Fruit fly (Drosophila melanogaster) whole organism, embryonic: ENCODE measurements around the gene Ids.

Experiments
- Adf1 ChIP-seq: fragments of 200-800 bp; sonication (Bioruptor generic); IDR thresholded peaks from 2 replicates; pipeline ENCODE4 v1.3.6; 2022; ENCODE audit warnings: missing biosample characterization, missing genetic modification characterization
- Atf6 ChIP-seq: fragments of 200-800 bp; sonication (Bioruptor generic); IDR thresholded peaks from 2 replicates; pipeline ENCODE4 v1.3.6; 2022; ENCODE audit warnings: missing biosample characterization, missing genetic modification characterization
- CG10366 ChIP-seq: fragments of 200-800 bp; sonication (Bioruptor generic); IDR thresholded peaks from 2 replicates; pipeline ENCODE4 v1.3.6; 2022; ENCODE audit warnings: missing biosample characterization, missing genetic modification characterization
- CG11085 ChIP-seq: fragments of 200-800 bp; sonication (Bioruptor generic); IDR thresholded peaks from 2 replicates; pipeline ENCODE4 v1.3.6; 2022; ENCODE audit warnings: missing biosample characterization, missing genetic modification characterization
- CG12104 ChIP-seq: fragments of 200-800 bp; sonication (Bioruptor generic); optimal IDR thresholded peaks from 3 replicates; lab custom pipeline; 2016; ENCODE audit warnings: missing biosample characterization, missing genetic modification characterization
- CG13894 ChIP-seq: fragments of 200-800 bp; sonication (Bioruptor generic); optimal IDR thresholded peaks from 3 replicates; lab custom pipeline; 2018; ENCODE audit warnings: missing biosample characterization, mild to moderate bottlenecking, missing genetic modification characterization, moderate library complexity
- CG14860 ChIP-seq: fragments of 200-800 bp; sonication (Bioruptor generic); IDR thresholded peaks from 3 replicates; pipeline ENCODE4 v1.3.6; 2022; ENCODE audit warnings: missing biosample characterization, missing genetic modification characterization; ENCODE audit not compliant: partially characterized antibody
- CG17186 ChIP-seq: fragments of 200-800 bp; sonication (Bioruptor generic); optimal IDR thresholded peaks from 3 replicates; lab custom pipeline; 2017; ENCODE audit warnings: missing biosample characterization, missing genetic modification reagents, missing genetic modification characterization
- CG17802 ChIP-seq: fragments of 200-800 bp; sonication (Bioruptor generic); optimal IDR thresholded peaks from 2 replicates; lab custom pipeline; 2018; ENCODE audit warnings: missing biosample characterization, mild to moderate bottlenecking, missing genetic modification characterization, moderate library complexity
- CG31365 ChIP-seq: fragments of 200-800 bp; sonication (Bioruptor generic); optimal IDR thresholded peaks from 2 replicates; lab custom pipeline; 2018; ENCODE audit warnings: missing biosample characterization, mild to moderate bottlenecking, missing genetic modification characterization
- CG32532 ChIP-seq: fragments of 200-800 bp; sonication (Bioruptor generic); IDR thresholded peaks from 2 replicates; pipeline ENCODE4 v1.3.6; 2022; ENCODE audit warnings: missing biosample characterization, missing genetic modification characterization
- CG34224 ChIP-seq: fragments of 200-800 bp; sonication (Bioruptor generic); IDR thresholded peaks from 3 replicates; pipeline ENCODE4 v1.3.6; 2022; ENCODE audit warnings: missing biosample characterization, missing genetic modification characterization; ENCODE audit not compliant: partially characterized antibody
- CG6175 ChIP-seq: fragments of 200-800 bp; sonication (Bioruptor generic); IDR thresholded peaks from 3 replicates; pipeline ENCODE4 v1.3.6; 2022; ENCODE audit warnings: missing biosample characterization, missing genetic modification characterization
- CG8281 ChIP-seq: fragments of 200-800 bp; sonication (Bioruptor generic); optimal IDR thresholded peaks from 2 replicates; lab custom pipeline; 2018; ENCODE audit warnings: missing biosample characterization, mild to moderate bottlenecking, missing genetic modification characterization, moderate library complexity
- Camta ChIP-seq: fragments of 200-800 bp; sonication (Bioruptor generic); optimal IDR thresholded peaks from 2 replicates; lab custom pipeline; 2016; ENCODE audit warnings: missing biosample characterization, missing genetic modification characterization
- Chrac-16 ChIP-seq: fragments of 200-800 bp; sonication (Bioruptor generic); optimal IDR thresholded peaks from 3 replicates; lab custom pipeline; 2016; ENCODE audit warnings: missing biosample characterization, missing genetic modification characterization
- CkIIα-i1 ChIP-seq: fragments of 200-800 bp; sonication (Bioruptor generic); IDR thresholded peaks from 2 replicates; pipeline ENCODE4 v1.3.6; 2022; ENCODE audit warnings: missing biosample characterization, missing genetic modification characterization
- D19B ChIP-seq: fragments of 200-800 bp; sonication (Bioruptor generic); optimal IDR thresholded peaks from 2 replicates; lab custom pipeline; 2017; ENCODE audit warnings: missing biosample characterization, mild to moderate bottlenecking, missing genetic modification characterization
- Dip2 ChIP-seq: fragments of 200-800 bp; sonication (Bioruptor generic); IDR thresholded peaks from 2 replicates; pipeline ENCODE4 v1.3.6; 2022; ENCODE audit warnings: missing biosample characterization, missing genetic modification characterization
- HHEX ChIP-seq: fragments of 200-800 bp; sonication (Bioruptor generic); optimal IDR thresholded peaks from 3 replicates; lab custom pipeline; 2017; ENCODE audit warnings: missing biosample characterization, mild to moderate bottlenecking, missing genetic modification characterization, missing genetic modification reagents
- HLH3B ChIP-seq: fragments of 200-800 bp; sonication (Bioruptor generic); IDR thresholded peaks from 2 replicates; pipeline ENCODE4 v1.3.6; 2022; ENCODE audit warnings: missing biosample characterization, missing genetic modification characterization
- HLH54F ChIP-seq: fragments of 200-800 bp; sonication (Bioruptor generic); optimal IDR thresholded peaks from 3 replicates; lab custom pipeline; 2016; ENCODE audit warnings: missing biosample characterization, missing genetic modification characterization
- Hey ChIP-seq: fragments of 200-800 bp; sonication (Bioruptor generic); optimal IDR thresholded peaks from 3 replicates; lab custom pipeline; 2018; ENCODE audit warnings: missing biosample characterization, mild to moderate bottlenecking, missing genetic modification characterization
- MESR4 ChIP-seq: fragments of 200-800 bp; sonication (Bioruptor generic); optimal IDR thresholded peaks from 2 replicates; lab custom pipeline; 2018; ENCODE audit warnings: missing biosample characterization, mild to moderate bottlenecking, missing genetic modification characterization, moderate library complexity
- Myb ChIP-seq: fragments of 200-800 bp; sonication (Bioruptor generic); optimal IDR thresholded peaks from 2 replicates; lab custom pipeline; 2016; ENCODE audit warnings: missing biosample characterization, missing genetic modification characterization
- NFAT ChIP-seq: fragments of 200-800 bp; sonication (Bioruptor generic); IDR thresholded peaks from 2 replicates; pipeline ENCODE4 v1.3.6; 2022; ENCODE audit warnings: missing biosample characterization, missing genetic modification characterization
- Pdp1 ChIP-seq, 2 experiments: fragments of 200-800 bp; sonication (Bioruptor generic); optimal IDR thresholded peaks; 3 replicates each; lab custom pipeline; 2016; ENCODE audit warnings: missing biosample characterization in 2 of 2, missing genetic modification characterization in 2 of 2, mild to moderate bottlenecking in 1 of 2, moderate library complexity in 1 of 2
- Ptx1 ChIP-seq: fragments of 200-800 bp; sonication (Bioruptor generic); IDR thresholded peaks from 2 replicates; pipeline ENCODE4 v1.3.6; 2022; ENCODE audit warnings: missing biosample characterization, missing genetic modification characterization
- Xrp1 ChIP-seq: fragments of 200-800 bp; sonication (Bioruptor generic); IDR thresholded peaks from 2 replicates; pipeline ENCODE4 v1.3.6; 2022; ENCODE audit warnings: missing biosample characterization, missing genetic modification characterization
- bcd ChIP-seq: fragments of 200-800 bp; sonication (Bioruptor generic); optimal IDR thresholded peaks from 2 replicates; lab custom pipeline; 2017; ENCODE audit warnings: missing biosample characterization, mild to moderate bottlenecking, missing genetic modification characterization
- br ChIP-seq: fragments of >200 bp; optimal IDR thresholded peaks from 2 replicates; lab custom pipeline; 2017
- cato ChIP-seq: fragments of 200-800 bp; sonication (Bioruptor generic); optimal IDR thresholded peaks from 2 replicates; lab custom pipeline; 2016; ENCODE audit warnings: missing biosample characterization, missing genetic modification characterization, borderline replicate concordance
- cg ChIP-seq: fragments of 200-800 bp; sonication (Bioruptor generic); optimal IDR thresholded peaks from 3 replicates; lab custom pipeline; 2019; ENCODE audit warnings: missing biosample characterization, mild to moderate bottlenecking, missing genetic modification characterization, moderate library complexity
- chinmo ChIP-seq: fragments of 200-800 bp; sonication (Bioruptor generic); IDR thresholded peaks from 4 replicates; pipeline ENCODE4 v1.3.6; 2022; ENCODE audit warnings: missing biosample characterization, missing genetic modification characterization; ENCODE audit not compliant: partially characterized antibody
- dmrt11E ChIP-seq: fragments of 200-800 bp; sonication (Bioruptor generic); optimal IDR thresholded peaks from 3 replicates; lab custom pipeline; 2018; ENCODE audit warnings: missing biosample characterization, mild to moderate bottlenecking, missing genetic modification characterization, moderate library complexity
- ftz-f1 ChIP-seq: fragments of 200-800 bp; sonication (Bioruptor generic); optimal IDR thresholded peaks from 2 replicates; lab custom pipeline; 2016; ENCODE audit warnings: missing biosample characterization, missing genetic modification characterization
- fu2 ChIP-seq: fragments of 200-800 bp; sonication (Bioruptor generic); optimal IDR thresholded peaks from 2 replicates; lab custom pipeline; 2016; ENCODE audit warnings: missing biosample characterization, missing genetic modification characterization
- gfzf ChIP-seq: fragments of 200-800 bp; sonication (Bioruptor generic); optimal IDR thresholded peaks from 2 replicates; lab custom pipeline; 2016; ENCODE audit warnings: missing biosample characterization, mild to moderate bottlenecking, missing genetic modification characterization, moderate library complexity
- gro ChIP-seq: fragments of 200-800 bp; sonication (Bioruptor generic); optimal IDR thresholded peaks from 2 replicates; lab custom pipeline; 2016; ENCODE audit warnings: missing biosample characterization, missing genetic modification characterization
- hbn ChIP-seq: fragments of 200-800 bp; sonication (Bioruptor generic); IDR thresholded peaks from 2 replicates; pipeline ENCODE4 v1.3.6; 2022; ENCODE audit warnings: missing biosample characterization, missing genetic modification characterization; ENCODE audit not compliant: partially characterized antibody
- ken ChIP-seq: fragments of 200-800 bp; sonication (Bioruptor generic); IDR thresholded peaks from 3 replicates; pipeline ENCODE4 v1.3.6; 2022; ENCODE audit warnings: missing biosample characterization, missing genetic modification characterization
- lbe ChIP-seq: fragments of 200-800 bp; sonication (Bioruptor generic); optimal IDR thresholded peaks from 2 replicates; lab custom pipeline; 2016; ENCODE audit warnings: missing biosample characterization, mild to moderate bottlenecking, missing genetic modification characterization
- lov ChIP-seq, 2 experiments: fragments of 200-800 bp in 1 of 2; fragments of >200 bp in 1 of 2; sonication (Bioruptor generic) in 1 of 2; IDR thresholded peaks in 1 of 2; optimal IDR thresholded peaks in 1 of 2; 2 replicates in 1 of 2; 3 replicates in 1 of 2; pipeline versions ENCODE4 v1.3.6 to Lab custom; 2017 to 2022; ENCODE audit warnings: missing biosample characterization in 1 of 2, missing genetic modification characterization in 1 of 2
- mirr ChIP-seq: fragments of 200-800 bp; sonication (Bioruptor generic); optimal IDR thresholded peaks from 3 replicates; lab custom pipeline; 2018; ENCODE audit warnings: missing biosample characterization, mild to moderate bottlenecking, missing genetic modification characterization
- nerfin-1 ChIP-seq: fragments of 200-800 bp; sonication (Bioruptor generic); optimal IDR thresholded peaks from 3 replicates; lab custom pipeline; 2019; ENCODE audit warnings: missing biosample characterization, mild to moderate bottlenecking, missing genetic modification characterization, moderate library complexity
- so ChIP-seq: fragments of 200-800 bp; sonication (Bioruptor generic); IDR thresholded peaks from 3 replicates; pipeline ENCODE4 v1.3.6; 2022; ENCODE audit warnings: missing biosample characterization, missing genetic modification characterization
- sqz ChIP-seq: fragments of 200-800 bp; sonication (Bioruptor generic); optimal IDR thresholded peaks from 3 replicates; lab custom pipeline; 2018; ENCODE audit warnings: missing biosample characterization, mild to moderate bottlenecking, missing genetic modification characterization
- stc ChIP-seq: fragments of 200-800 bp; sonication (Bioruptor generic); IDR thresholded peaks from 2 replicates; pipeline ENCODE4 v1.3.6; 2022; ENCODE audit warnings: missing biosample characterization, missing genetic modification characterization
- tgo ChIP-seq: fragments of 200-800 bp; sonication (Bioruptor generic); IDR thresholded peaks from 3 replicates; pipeline ENCODE4 v1.3.6; 2022; ENCODE audit warnings: missing biosample characterization, missing genetic modification characterization
- tna ChIP-seq: fragments of 200-800 bp; sonication (Bioruptor generic); IDR thresholded peaks from 2 replicates; pipeline ENCODE4 v1.3.6; 2022; ENCODE audit warnings: missing biosample characterization, missing genetic modification characterization; ENCODE audit not compliant: partially characterized antibody
- zfh1 ChIP-seq: fragments of 200-800 bp; sonication (Bioruptor generic); IDR thresholded peaks from 3 replicates; pipeline ENCODE4 v1.3.6; 2022; ENCODE audit warnings: missing biosample characterization, missing genetic modification characterization

The Ids gene

dm6 chr3L:3389666-3390059 is 11.6 kb downstream of the Ids start (continued):
- no peak for TF ChIP-seq CG10366
- TF ChIP-seq Pdp1 (GFP tag; optimal IDR thresholded peaks at IDR 0.05; lab: Kevin White, UChicago): peak in 1 of 2 experiments; percentile 22
- peak; percentile 68 for TF ChIP-seq stc (GFP tag; lab: Robert Waterston, UW)
- no peak for TF ChIP-seq chinmo (GFP tag; lab: Robert Waterston, UW)
- TF ChIP-seq hbn (GFP tag; lab: Robert Waterston, UW): no peak
- peak; percentile 54; the same call in 1 of the 2 replicates for TF ChIP-seq HLH3B (GFP tag; lab: Robert Waterston, UW)
- peak; percentile 23; the same call in 1 of the 2 replicates for TF ChIP-seq Xrp1 (GFP tag; lab: Robert Waterston, UW)
- no peak for TF ChIP-seq ftz-f1 (GFP tag; lab: Kevin White, UChicago)
- TF ChIP-seq CG32532 (GFP tag; lab: Robert Waterston, UW): no peak
- no peak for TF ChIP-seq CG11085
- no peak for TF ChIP-seq HLH54F (GFP tag; lab: Kevin White, UChicago)
- TF ChIP-seq fu2 (GFP tag; lab: Kevin White, UChicago): no peak
- no peak for TF ChIP-seq Dip2 (GFP tag; lab: Robert Waterston, UW)
- no peak for TF ChIP-seq br (lab: Kevin White, UChicago)
- peak; percentile 35; the same call in 1 of the 3 replicates for TF ChIP-seq tgo (GFP tag; lab: Robert Waterston, UW)
- TF ChIP-seq gro: peak; percentile 30
- no peak for TF ChIP-seq CG34224 (GFP tag; lab: Robert Waterston, UW)
- TF ChIP-seq CG17186 (GFP tag; lab: Kevin White, UChicago): peak; percentile 3
- TF ChIP-seq gfzf (GFP tag; lab: Kevin White, UChicago): no peak
- no peak for TF ChIP-seq CG31365 (tag; lab: Kevin White, UChicago)
- no peak for TF ChIP-seq Chrac-16 (GFP tag; lab: Kevin White, UChicago)
- TF ChIP-seq CG14860 (GFP tag; lab: Robert Waterston, UW): no peak
- TF ChIP-seq CG17802 (tag; lab: Kevin White, UChicago): no peak
- no peak for TF ChIP-seq Adf1 (GFP tag; lab: Robert Waterston, UW)
- no peak for TF ChIP-seq lov (optimal IDR thresholded peaks at IDR 0.05; lab: Kevin White, UChicago)
- no peak for TF ChIP-seq lov (GFP tag; IDR thresholded peaks at IDR 0.05; lab: Robert Waterston, UW)
- TF ChIP-seq mirr (GFP tag; lab: Kevin White, UChicago): no peak
- TF ChIP-seq tna: no peak
- TF ChIP-seq Hey (tag; lab: Kevin White, UChicago): no peak
- TF ChIP-seq cato (GFP tag; lab: Kevin White, UChicago): no peak
- TF ChIP-seq bcd (GFP tag; lab: Kevin White, UChicago): no peak
- TF ChIP-seq Myb (GFP tag; lab: Kevin White, UChicago): no peak
- no peak; the same call in 2 of the 3 replicates for TF ChIP-seq ken (GFP tag; lab: Robert Waterston, UW)
- TF ChIP-seq CG13894: no peak
- no peak for TF ChIP-seq cg (GFP tag; lab: Kevin White, UChicago)
- no peak for TF ChIP-seq CG6175 (GFP tag; lab: Robert Waterston, UW)
- peak; percentile 25 for TF ChIP-seq dmrt11E (tag; lab: Kevin White, UChicago)
- peak; percentile 35 for TF ChIP-seq nerfin-1 (tag; lab: Kevin White, UChicago)
- no peak for TF ChIP-seq D19B (GFP tag; lab: Kevin White, UChicago)
- no peak for TF ChIP-seq CkIIα-i1
- no peak for TF ChIP-seq HHEX (GFP tag; lab: Kevin White, UChicago)
- TF ChIP-seq so (GFP tag; lab: Robert Waterston, UW): no peak
- TF ChIP-seq MESR4 (GFP tag; lab: Kevin White, UChicago): no peak
- TF ChIP-seq zfh1 (GFP tag; lab: Robert Waterston, UW): peak; percentile 47; the same call in 2 of the 3 replicates
- no peak for TF ChIP-seq sqz (GFP tag; lab: Kevin White, UChicago)
- peak; percentile 38 for TF ChIP-seq CG12104 (GFP tag; lab: Kevin White, UChicago)
- no peak for TF ChIP-seq NFAT
- TF ChIP-seq lbe (GFP tag; lab: Kevin White, UChicago): peak; percentile 50
- TF ChIP-seq Ptx1: peak; percentile 43
- peak; percentile 24 for TF ChIP-seq Camta (GFP tag; lab: Kevin White, UChicago)
- no peak for TF ChIP-seq CG8281 (tag; lab: Kevin White, UChicago)
- TF ChIP-seq Atf6 (GFP tag; lab: Robert Waterston, UW): no peak
